Worm (Caenorhabditis elegans) whole organism, L4 larva: ENCODE measurements around the gene lin-54.
A peak's percentile ranks its signal among the peaks of the same experiment; 100 is the strongest.

Experiments used
- F10B5.3 ChIP-seq: sonication (generic microtip); optimal IDR thresholded peaks from 2 replicates; lab custom pipeline; 2016; ENCODE audit warnings: mild to moderate bottlenecking, missing genetic modification characterization, missing compliant biosample characterization
- F37D6.2 ChIP-seq: sonication (generic microtip); optimal IDR thresholded peaks from 2 replicates; lab custom pipeline; 2016; ENCODE audit warnings: mild to moderate bottlenecking, missing genetic modification characterization, missing compliant biosample characterization
- R02D3.7 ChIP-seq: fragments of 150-350 bp; sonication (generic microtip); optimal IDR thresholded peaks from 3 replicates; lab custom pipeline; 2014; ENCODE audit warnings: missing biosample characterization, missing genetic modification characterization
- T26A8.4 ChIP-seq: fragments of 200-800 bp; sonication (Bioruptor generic); IDR thresholded peaks from 2 replicates; pipeline ENCODE4 v1.3.6; 2022; ENCODE audit warnings: missing genetic modification characterization, missing compliant biosample characterization
- Y48G9A.11 ChIP-seq: fragments of 200-800 bp; sonication (Bioruptor generic); IDR thresholded peaks from 2 replicates; pipeline ENCODE4 v1.3.6; 2022; ENCODE audit warnings: missing genetic modification reagents, missing genetic modification characterization, missing compliant biosample characterization
- ZK546.5 ChIP-seq, 2 experiments: sonication (generic microtip); optimal IDR thresholded peaks; 2 replicates each; lab custom pipeline; 2017; ENCODE audit warnings: missing biosample characterization in 2 of 2, missing genetic modification characterization in 2 of 2
- aly-2 ChIP-seq: sonication (generic microtip); optimal IDR thresholded peaks from 2 replicates; lab custom pipeline; 2018; ENCODE audit warnings: missing biosample characterization, missing genetic modification characterization
- arid-1 ChIP-seq: fragments of 200-800 bp; sonication (Bioruptor generic); conservative IDR thresholded peaks from 2 replicates; pipeline ENCODE4 v1.3.6; 2022; ENCODE audit warnings: missing genetic modification reagents, missing genetic modification characterization, missing compliant biosample characterization
- attf-4 ChIP-seq: sonication (generic microtip); optimal IDR thresholded peaks from 3 replicates; lab custom pipeline; 2017; ENCODE audit warnings: missing biosample characterization, missing genetic modification characterization
- ceh-62 ChIP-seq: sonication (generic microtip); optimal IDR thresholded peaks from 2 replicates; lab custom pipeline; 2017; ENCODE audit warnings: missing biosample characterization, missing genetic modification characterization
- ces-1 ChIP-seq: fragments of 150-350 bp; sonication (generic microtip); optimal IDR thresholded peaks from 4 replicates; lab custom pipeline; 2014; ENCODE audit warnings: missing biosample characterization, missing genetic modification reagents, missing genetic modification characterization
- cey-2 ChIP-seq: sonication (generic microtip); optimal IDR thresholded peaks from 3 replicates; lab custom pipeline; 2017; ENCODE audit warnings: missing genetic modification characterization, mild to moderate bottlenecking, missing compliant biosample characterization, antibody characterized with exemption, borderline replicate concordance; ENCODE audit not compliant: insufficient read depth
- ctbp-1 ChIP-seq: fragments of 200-800 bp; sonication (Bioruptor generic); IDR thresholded peaks from 2 replicates; pipeline ENCODE4 v1.3.6; 2022; ENCODE audit warnings: missing genetic modification reagents, missing genetic modification characterization, missing compliant biosample characterization
- daf-12 ChIP-seq: fragments of 150-350 bp; optimal IDR thresholded peaks from 2 replicates; lab custom pipeline; 2014; ENCODE audit warnings: missing biosample characterization, missing genetic modification reagents, missing genetic modification characterization
- daf-8 ChIP-seq: fragments of 200-800 bp; sonication (Bioruptor generic); IDR thresholded peaks from 2 replicates; pipeline ENCODE4 v1.3.6; 2022; ENCODE audit warnings: missing genetic modification characterization, missing compliant biosample characterization
- duxl-1 ChIP-seq: sonication (generic microtip); optimal IDR thresholded peaks from 2 replicates; lab custom pipeline; 2016; ENCODE audit warnings: mild to moderate bottlenecking, missing genetic modification characterization, moderate library complexity, missing compliant biosample characterization; ENCODE audit not compliant: poor library complexity
- egl-27 ChIP-seq: sonication (generic microtip); optimal IDR thresholded peaks from 3 replicates; lab custom pipeline; 2017; ENCODE audit warnings: missing biosample characterization, missing genetic modification reagents, missing genetic modification characterization
- fkh-10 ChIP-seq: fragments of 150-350 bp; optimal IDR thresholded peaks from 2 replicates; lab custom pipeline; 2014; ENCODE audit warnings: missing biosample characterization, missing genetic modification reagents, missing genetic modification characterization
- hif-1 ChIP-seq, 2 experiments: sonication (generic microtip); optimal IDR thresholded peaks; 2 replicates each; lab custom pipeline; 2016 to 2017; ENCODE audit warnings: missing compliant biosample characterization in 2 of 2, missing genetic modification characterization in 2 of 2, missing genetic modification reagents in 2 of 2, missing genotype in 2 of 2, mild to moderate bottlenecking in 1 of 2
- hmg-1.1 ChIP-seq: fragments of 200-800 bp; sonication (Bioruptor generic); IDR thresholded peaks from 2 replicates; pipeline ENCODE4 v1.3.6; 2022; ENCODE audit warnings: missing genetic modification reagents, missing genetic modification characterization, missing compliant biosample characterization
- jun-1 ChIP-seq: fragments of 150-350 bp; optimal IDR thresholded peaks from 2 replicates; lab custom pipeline; 2014; ENCODE audit warnings: missing biosample characterization, missing genetic modification reagents, missing genetic modification characterization
- lim-7 ChIP-seq: fragments of 200-800 bp; sonication (Bioruptor generic); IDR thresholded peaks from 2 replicates; pipeline ENCODE4 v1.3.6; 2022; ENCODE audit warnings: missing genetic modification characterization, missing compliant biosample characterization
- lin-15B ChIP-seq: fragments of 150-350 bp; sonication (generic microtip); optimal IDR thresholded peaks from 3 replicates; lab custom pipeline; 2014; ENCODE audit warnings: missing biosample characterization, missing genetic modification characterization
- lir-3 ChIP-seq: sonication (generic microtip); optimal IDR thresholded peaks from 2 replicates; lab custom pipeline; 2016; ENCODE audit warnings: mild to moderate bottlenecking, missing genetic modification characterization, missing compliant biosample characterization
- lsy-2 ChIP-seq, 2 experiments: fragments of 150-350 bp in 1 of 2; sonication (generic microtip) in 1 of 2; optimal IDR thresholded peaks; 2 replicates each; lab custom pipeline; 2014 to 2017; ENCODE audit warnings: missing biosample characterization in 2 of 2, missing genetic modification characterization in 2 of 2
- madf-5 ChIP-seq, 2 experiments: fragments of 200-800 bp; sonication (Bioruptor generic); IDR thresholded peaks; 2 replicates each; pipeline ENCODE4 v1.3.6; 2022; ENCODE audit warnings: missing compliant biosample characterization in 2 of 2, missing genetic modification characterization in 2 of 2
- madf-9 ChIP-seq: fragments of 200-800 bp; sonication (Bioruptor generic); conservative IDR thresholded peaks from 2 replicates; pipeline ENCODE4 v1.3.6; 2022; ENCODE audit warnings: missing genetic modification reagents, missing genetic modification characterization, missing compliant biosample characterization
- mdt-29 ChIP-seq: fragments of 200-800 bp; sonication (Bioruptor generic); IDR thresholded peaks from 2 replicates; pipeline ENCODE4 v1.3.6; 2022; ENCODE audit warnings: missing genetic modification reagents, missing genetic modification characterization, missing compliant biosample characterization
- nhr-28 ChIP-seq: fragments of 150-350 bp; optimal IDR thresholded peaks from 2 replicates; lab custom pipeline; 2014; ENCODE audit warnings: missing biosample characterization, missing genetic modification characterization
- nhr-42 ChIP-seq: fragments of 200-800 bp; sonication (Bioruptor generic); IDR thresholded peaks from 2 replicates; pipeline ENCODE4 v1.3.6; 2022; ENCODE audit warnings: missing genetic modification characterization, missing compliant biosample characterization
- nhr-6 ChIP-seq: fragments of 150-350 bp; optimal IDR thresholded peaks from 2 replicates; lab custom pipeline; 2014; ENCODE audit warnings: missing biosample characterization, missing genetic modification characterization
- nhr-76 ChIP-seq: fragments of 150-350 bp; optimal IDR thresholded peaks from 2 replicates; lab custom pipeline; 2014; ENCODE audit warnings: missing biosample characterization, missing genetic modification characterization
- nhr-77 ChIP-seq: fragments of 150-350 bp; optimal IDR thresholded peaks from 2 replicates; lab custom pipeline; 2014; ENCODE audit warnings: missing biosample characterization, missing genetic modification characterization
- pqm-1 ChIP-seq: sonication (generic microtip); optimal IDR thresholded peaks from 2 replicates; lab custom pipeline; 2017; ENCODE audit warnings: missing biosample characterization, missing genetic modification characterization
- rbr-2 ChIP-seq: sonication (generic microtip); optimal IDR thresholded peaks from 2 replicates; lab custom pipeline; 2016; ENCODE audit warnings: missing genotype, missing genetic modification characterization, missing compliant biosample characterization
- set-16 ChIP-seq: fragments of 200-800 bp; sonication (Bioruptor generic); IDR thresholded peaks from 2 replicates; pipeline ENCODE4 v1.3.6; 2022; ENCODE audit warnings: missing genetic modification reagents, missing genetic modification characterization, missing compliant biosample characterization
- snpc-1.2 ChIP-seq: fragments of 200-800 bp; sonication (Bioruptor generic); IDR thresholded peaks from 2 replicates; pipeline ENCODE4 v1.3.6; 2022; ENCODE audit warnings: missing genetic modification reagents, missing genetic modification characterization, missing compliant biosample characterization
- spr-1 ChIP-seq: sonication (generic microtip); optimal IDR thresholded peaks from 2 replicates; lab custom pipeline; 2016; ENCODE audit warnings: mild to moderate bottlenecking, missing genetic modification characterization, missing compliant biosample characterization
- unc-39 ChIP-seq: sonication (generic microtip); optimal IDR thresholded peaks from 2 replicates; lab custom pipeline; 2017; ENCODE audit warnings: missing biosample characterization, missing genetic modification characterization
- zag-1 ChIP-seq: fragments of 150-350 bp; optimal IDR thresholded peaks from 2 replicates; lab custom pipeline; 2014; ENCODE audit warnings: missing biosample characterization, missing genetic modification characterization
- zfp-2 ChIP-seq: sonication (generic microtip); optimal IDR thresholded peaks from 2 replicates; lab custom pipeline; 2016; ENCODE audit warnings: mild to moderate bottlenecking, missing genetic modification characterization, missing compliant biosample characterization
- zip-11 ChIP-seq: fragments of 200-800 bp; sonication (Bioruptor generic); IDR thresholded peaks from 2 replicates; pipeline ENCODE4 v1.3.6; 2022; ENCODE audit warnings: missing genetic modification characterization, missing compliant biosample characterization
- zip-2 ChIP-seq: fragments of 150-350 bp; optimal IDR thresholded peaks from 2 replicates; lab custom pipeline; 2014; ENCODE audit warnings: missing biosample characterization, missing genetic modification characterization

The lin-54 gene

ce11 chrIV:13205891-13206290 lies 35.0 kb upstream of the lin-54 start (continued):
- no peak for TF ChIP-seq F10B5.3
- peak; percentile 28 for TF ChIP-seq nhr-6 (tag; lab: Kevin White, UChicago)
- TF ChIP-seq lir-3: no peak
- no peak for TF ChIP-seq cey-2 (tag; lab: Kevin White, UChicago)
- TF ChIP-seq nhr-28 (tag; lab: Kevin White, UChicago): peak; percentile 7
- no peak for TF ChIP-seq fkh-10

- TF ChIP-seq F10B5.3 (no peak), jun-1 (tag; lab: Kevin White, UChicago) (no peak), aly-2 (tag; lab: Kevin White, UChicago) (no peak), mdt-29 (GFP tag; lab: Robert Waterston, UW) (no peak), ceh-62 (tag; lab: Kevin White, UChicago) (no peak), ctbp-1 (no peak), zag-1 (tag; lab: Kevin White, UChicago) (no peak), snpc-1.2 (no peak), T26A8.4 (GFP tag; lab: Robert Waterston, UW) (no peak), rbr-2 (tag; lab: Kevin White, UChicago) (no peak), Y48G9A.11 (GFP tag; lab: Robert Waterston, UW) (no peak), nhr-42 (GFP tag; lab: Robert Waterston, UW) (no peak), daf-12 (tag; lab: Kevin White, UChicago) (no peak), hif-1 (tag; optimal IDR thresholded peaks at IDR 0.05; lab: Kevin White, UChicago) (no peak), set-16 (GFP tag; lab: Robert Waterston, UW) (no peak)
Measured at ce11 chrIV:13209566-13209965, 31.3 kb upstream of the lin-54 start, which contains the start of gene C48D1.9. C48D1.9 (minus strand) TSS chrIV:13209666.

- no peak for TF ChIP-seq arid-1 (GFP tag; lab: Robert Waterston, UW)
- TF ChIP-seq jun-1 (tag; lab: Kevin White, UChicago): no peak
- no peak for TF ChIP-seq unc-39 (tag; lab: Kevin White, UChicago)
- TF ChIP-seq daf-8: no peak
- TF ChIP-seq R02D3.7: no peak
- no peak for TF ChIP-seq F37D6.2
Measured at ce11 chrIV:13214466-13214865, 26.4 kb upstream of the lin-54 start, which contains the start of gene cho-1. cho-1 (minus strand) TSS chrIV:13214566.

- TF ChIP-seq pqm-1 (tag; lab: Kevin White, UChicago) (no peak), fkh-10 (peak; percentile 65), madf-9 (GFP tag; lab: Robert Waterston, UW) (no peak), ces-1 (peak; percentile 34), zip-11 (no peak), arid-1 (GFP tag; lab: Robert Waterston, UW) (no peak)
Measured at ce11 chrIV:13220594-13220993, 20.2 kb upstream of the lin-54 start.

- no peak for TF ChIP-seq nhr-77 (tag; lab: Kevin White, UChicago)
- no peak for TF ChIP-seq spr-1 (tag; lab: Kevin White, UChicago)
- no peak for TF ChIP-seq cey-2 (tag; lab: Kevin White, UChicago)
- TF ChIP-seq hif-1 (tag; optimal IDR thresholded peaks at IDR 0.05; lab: Kevin White, UChicago): no peak
- TF ChIP-seq lsy-2 (tag; optimal IDR thresholded peaks at IDR 0.05; lab: Kevin White, UChicago): no peak
- TF ChIP-seq egl-27: no peak
Measured at ce11 chrIV:13221657-13222056, 19.2 kb upstream of the lin-54 start, which contains the start of gene C48D1.5. C48D1.5 (plus strand) TSS chrIV:13221957.

- no peak for TF ChIP-seq duxl-1 (tag; lab: Kevin White, UChicago)
- peak; percentile 72 for TF ChIP-seq nhr-6 (tag; lab: Kevin White, UChicago)
- TF ChIP-seq aly-2 (tag; lab: Kevin White, UChicago): no peak
- TF ChIP-seq madf-5 (GFP tag; IDR thresholded peaks at IDR 0.05; lab: Robert Waterston, UW): no peak
- TF ChIP-seq ZK546.5 (tag; optimal IDR thresholded peaks at IDR 0.05; lab: Kevin White, UChicago): no peak
- TF ChIP-seq daf-12 (tag; lab: Kevin White, UChicago): no peak
- no peak for TF ChIP-seq unc-39 (tag; lab: Kevin White, UChicago)
- no peak for TF ChIP-seq nhr-76 (tag; lab: Kevin White, UChicago)
- no peak for TF ChIP-seq hmg-1.1 (GFP tag; lab: Robert Waterston, UW)
- TF ChIP-seq lim-7 (GFP tag; lab: Robert Waterston, UW): no peak
- no peak for TF ChIP-seq zip-2 (tag; lab: Kevin White, UChicago)
- TF ChIP-seq zfp-2 (tag; lab: Kevin White, UChicago): no peak
- TF ChIP-seq F10B5.3: no peak
- TF ChIP-seq lin-15B: no peak
- peak; percentile 82 to 98 for TF ChIP-seq lsy-2 (tag; optimal IDR thresholded peaks at IDR 0.05; lab: Kevin White, UChicago)
- no peak for TF ChIP-seq attf-4 (tag; lab: Kevin White, UChicago)
- no peak for TF ChIP-seq fkh-10
Measured at ce11 chrIV:13231393-13231792, 9.5 kb upstream of the lin-54 start.
